Worm (Caenorhabditis elegans): Measurements from ENCODE around the gene phf-10.

ce11 chrV:283953-284352 is 27.4 kb downstream of the phf-10 start:
- no peak for TF ChIP-seq lir-3 (tag; optimal IDR thresholded peaks at IDR 0.05; ENCODE audit: poor library complexity)
- TF ChIP-seq sox-4 (tag; optimal IDR thresholded peaks at IDR 0.05): no peak
- TF ChIP-seq jun-1 (tag; optimal IDR thresholded peaks at IDR 0.05): no peak
- no peak for TF ChIP-seq aha-1 (tag; optimal IDR thresholded peaks at IDR 0.05)
- TF ChIP-seq mep-1 (tag; optimal IDR thresholded peaks at IDR 0.05): no peak
- TF ChIP-seq efl-1 (optimal IDR thresholded peaks at IDR 0.05): no peak
- TF ChIP-seq efl-1 (GFP tag; optimal IDR thresholded peaks at IDR 0.05 in 1 of 2): no peak
- TF ChIP-seq egl-27 (tag; optimal IDR thresholded peaks at IDR 0.05): no peak
- TF ChIP-seq pqm-1 (tag; optimal IDR thresholded peaks at IDR 0.05): no peak
- no peak for TF ChIP-seq F16B12.6 (tag; optimal IDR thresholded peaks at IDR 0.05)
- TF ChIP-seq blmp-1 (tag; optimal IDR thresholded peaks at IDR 0.05): no peak

All from whole organism, L1 larva.